Fruit fly (Drosophila melanogaster) whole organism, embryonic: ENCODE data around the gene CG13392.

Source experiments
- ATbp ChIP-seq: fragments of 200-800 bp; sonication (Bioruptor generic); optimal IDR thresholded peaks from 2 replicates; lab custom pipeline; 2017; ENCODE audit warnings: missing biosample characterization, mild to moderate bottlenecking, missing genetic modification characterization, missing genetic modification reagents
- Adf1 ChIP-seq: fragments of 200-800 bp; sonication (Bioruptor generic); IDR thresholded peaks from 2 replicates; pipeline ENCODE4 v1.3.6; 2022; ENCODE audit warnings: missing biosample characterization, missing genetic modification characterization
- CG12071 ChIP-seq: fragments of 200-800 bp; sonication (Bioruptor generic); optimal IDR thresholded peaks from 3 replicates; lab custom pipeline; 2018; ENCODE audit warnings: missing biosample characterization, mild to moderate bottlenecking, missing genetic modification characterization
- CG1602 ChIP-seq: fragments of 200-800 bp; sonication (Bioruptor generic); optimal IDR thresholded peaks from 3 replicates; lab custom pipeline; 2016; ENCODE audit warnings: missing biosample characterization, missing genetic modification characterization
- CG17186 ChIP-seq: fragments of 200-800 bp; sonication (Bioruptor generic); optimal IDR thresholded peaks from 3 replicates; lab custom pipeline; 2017; ENCODE audit warnings: missing biosample characterization, missing genetic modification reagents, missing genetic modification characterization
- CG17829 ChIP-seq: fragments of 200-800 bp; optimal IDR thresholded peaks from 2 replicates; lab custom pipeline; 2019; ENCODE audit warnings: missing biosample characterization, mild to moderate bottlenecking, missing genetic modification characterization, moderate library complexity
- CG18476 ChIP-seq: fragments of 200-800 bp; sonication (Bioruptor generic); optimal IDR thresholded peaks from 2 replicates; lab custom pipeline; 2016; ENCODE audit warnings: missing biosample characterization, mild to moderate bottlenecking, missing genetic modification characterization
- CG18599 ChIP-seq: fragments of 200-800 bp; sonication (Bioruptor generic); optimal IDR thresholded peaks from 3 replicates; lab custom pipeline; 2017; ENCODE audit warnings: missing biosample characterization, missing genetic modification characterization, mild to moderate bottlenecking, moderate library complexity, missing genetic modification reagents
- CG2875 ChIP-seq: fragments of 200-800 bp; sonication (Bioruptor generic); optimal IDR thresholded peaks from 2 replicates; lab custom pipeline; 2017; ENCODE audit warnings: missing biosample characterization, mild to moderate bottlenecking, missing genetic modification characterization, missing genetic modification reagents
- CG31388 ChIP-seq: fragments of 200-800 bp; sonication (Bioruptor generic); optimal IDR thresholded peaks from 2 replicates; lab custom pipeline; 2016; ENCODE audit warnings: missing biosample characterization, missing genetic modification characterization
- CG3838 ChIP-seq: fragments of 200-800 bp; sonication (Bioruptor generic); optimal IDR thresholded peaks from 3 replicates; lab custom pipeline; 2016; ENCODE audit warnings: missing biosample characterization, missing genetic modification characterization
- CG6854 ChIP-seq: fragments of 200-800 bp; sonication (Bioruptor generic); optimal IDR thresholded peaks from 3 replicates; lab custom pipeline; 2017; ENCODE audit warnings: missing biosample characterization, mild to moderate bottlenecking, missing genetic modification characterization
- CG7987 ChIP-seq: fragments of 200-800 bp; sonication (Bioruptor generic); optimal IDR thresholded peaks from 2 replicates; lab custom pipeline; 2018; ENCODE audit warnings: missing biosample characterization, mild to moderate bottlenecking, missing genetic modification characterization, moderate library complexity
- CG8388 ChIP-seq: fragments of 200-800 bp; sonication (Bioruptor generic); optimal IDR thresholded peaks from 2 replicates; lab custom pipeline; 2019; ENCODE audit warnings: missing biosample characterization, mild to moderate bottlenecking, missing genetic modification characterization, moderate library complexity
- GATAe ChIP-seq: fragments of 200-800 bp; sonication (Bioruptor generic); conservative IDR thresholded peaks from 2 replicates; pipeline ENCODE4 v1.3.6; 2022; ENCODE audit warnings: missing biosample characterization, missing genetic modification characterization
- HmgD ChIP-seq: fragments of 200-800 bp; sonication (Bioruptor generic); optimal IDR thresholded peaks from 3 replicates; lab custom pipeline; 2016; ENCODE audit warnings: missing biosample characterization, missing genetic modification characterization
- Hmr ChIP-seq: fragments of 200-800 bp; sonication (Bioruptor generic); optimal IDR thresholded peaks from 3 replicates; lab custom pipeline; 2017; ENCODE audit warnings: mild to moderate bottlenecking, missing biosample characterization, missing genetic modification reagents, missing genetic modification characterization
- Lhr ChIP-seq: fragments of 200-800 bp; sonication (Bioruptor generic); optimal IDR thresholded peaks from 3 replicates; lab custom pipeline; 2017; ENCODE audit warnings: mild to moderate bottlenecking, missing biosample characterization, missing genetic modification reagents, missing genetic modification characterization
- Mrtf ChIP-seq: fragments of 200-800 bp; sonication (Bioruptor generic); IDR thresholded peaks from 3 replicates; pipeline ENCODE4 v1.3.6; 2022; ENCODE audit warnings: missing biosample characterization, missing genetic modification characterization
- Nf-YC ChIP-seq: fragments of 200-800 bp; optimal IDR thresholded peaks from 3 replicates; lab custom pipeline; 2019; ENCODE audit warnings: missing biosample characterization, mild to moderate bottlenecking, missing genetic modification characterization, moderate library complexity
- Opbp ChIP-seq: fragments of 200-800 bp; sonication (Bioruptor generic); IDR thresholded peaks from 3 replicates; pipeline ENCODE4 v1.3.6; 2022; ENCODE audit warnings: missing biosample characterization, missing genetic modification characterization; ENCODE audit not compliant: partially characterized antibody
- Pdp1 ChIP-seq, 2 experiments: fragments of 200-800 bp; sonication (Bioruptor generic); optimal IDR thresholded peaks; 3 replicates each; lab custom pipeline; 2016; ENCODE audit warnings: missing biosample characterization in 2 of 2, missing genetic modification characterization in 2 of 2, mild to moderate bottlenecking in 1 of 2, moderate library complexity in 1 of 2
- Rx ChIP-seq: fragments of 200-800 bp; sonication (Bioruptor generic); IDR thresholded peaks from 2 replicates; pipeline ENCODE4 v1.3.6; 2022; ENCODE audit warnings: missing biosample characterization, missing genetic modification characterization
- Side ChIP-seq: fragments of 200-800 bp; sonication (Bioruptor generic); optimal IDR thresholded peaks from 2 replicates; lab custom pipeline; 2016; ENCODE audit warnings: missing biosample characterization, missing genetic modification characterization
- Six4 ChIP-seq: fragments of 200-800 bp; sonication (Bioruptor generic); optimal IDR thresholded peaks from 2 replicates; lab custom pipeline; 2016; ENCODE audit warnings: missing biosample characterization, missing genetic modification characterization
- Spps ChIP-seq: fragments of 200-800 bp; sonication (Bioruptor generic); optimal IDR thresholded peaks from 2 replicates; lab custom pipeline; 2018; ENCODE audit warnings: missing biosample characterization, mild to moderate bottlenecking, missing genetic modification characterization
- Sry-β ChIP-seq: fragments of 200-800 bp; sonication (Bioruptor generic); optimal IDR thresholded peaks from 2 replicates; lab custom pipeline; 2018; ENCODE audit warnings: missing biosample characterization, mild to moderate bottlenecking, missing genetic modification characterization, moderate library complexity
- YL-1 ChIP-seq: fragments of 200-800 bp; sonication (Bioruptor generic); optimal IDR thresholded peaks from 3 replicates; lab custom pipeline; 2017; ENCODE audit warnings: missing biosample characterization, mild to moderate bottlenecking, missing genetic modification characterization
- al ChIP-seq: fragments of 200-800 bp; sonication (Bioruptor generic); IDR thresholded peaks from 2 replicates; pipeline ENCODE4 v1.3.6; 2022; ENCODE audit warnings: missing biosample characterization, missing genetic modification characterization
- ash1 ChIP-seq: fragments of 200-800 bp; sonication (Bioruptor generic); optimal IDR thresholded peaks from 2 replicates; lab custom pipeline; 2018; ENCODE audit warnings: missing biosample characterization, mild to moderate bottlenecking, missing genetic modification characterization
- cad ChIP-seq: fragments of >200 bp; optimal IDR thresholded peaks from 2 replicates; lab custom pipeline; 2017; ENCODE audit warnings: missing biosample characterization, missing genetic modification characterization
- chm ChIP-seq: fragments of 200-800 bp; sonication (Bioruptor generic); IDR thresholded peaks from 2 replicates; pipeline ENCODE4 v1.3.6; 2022; ENCODE audit warnings: missing biosample characterization, missing genetic modification characterization
- croc ChIP-seq: fragments of 200-800 bp; sonication (Bioruptor generic); conservative IDR thresholded peaks from 3 replicates; pipeline ENCODE4 v1.3.6; 2022; ENCODE audit warnings: missing biosample characterization, missing genetic modification characterization
- dmrt99B ChIP-seq: fragments of 200-800 bp; sonication (Bioruptor generic); optimal IDR thresholded peaks from 2 replicates; lab custom pipeline; 2018; ENCODE audit warnings: missing biosample characterization, mild to moderate bottlenecking, missing genetic modification characterization, moderate library complexity
- ems ChIP-seq: fragments of 200-800 bp; sonication (Bioruptor generic); optimal IDR thresholded peaks from 3 replicates; lab custom pipeline; 2016; ENCODE audit warnings: missing biosample characterization, missing genetic modification characterization
- esg ChIP-seq: fragments of 200-800 bp; sonication (Bioruptor generic); conservative IDR thresholded peaks from 2 replicates; pipeline ENCODE4 v1.3.6; 2022; ENCODE audit warnings: missing biosample characterization, missing genetic modification characterization
- gem ChIP-seq: fragments of 200-800 bp; sonication (Bioruptor generic); optimal IDR thresholded peaks from 2 replicates; lab custom pipeline; 2019; ENCODE audit warnings: missing biosample characterization, mild to moderate bottlenecking, missing genetic modification characterization, moderate library complexity
- grn ChIP-seq: fragments of 200-800 bp; sonication (Bioruptor generic); optimal IDR thresholded peaks from 3 replicates; lab custom pipeline; 2017; ENCODE audit warnings: missing biosample characterization, missing genetic modification characterization
- gsb-n ChIP-seq: fragments of 200-800 bp; sonication (Bioruptor generic); optimal IDR thresholded peaks from 3 replicates; lab custom pipeline; 2018; ENCODE audit warnings: missing biosample characterization, mild to moderate bottlenecking, missing genetic modification characterization
- kay ChIP-seq: fragments of 200-800 bp; sonication (Bioruptor generic); optimal IDR thresholded peaks from 2 replicates; lab custom pipeline; 2016; ENCODE audit warnings: missing biosample characterization, missing genetic modification characterization
- kni ChIP-seq: fragments of 200-800 bp; sonication (Bioruptor generic); optimal IDR thresholded peaks from 3 replicates; lab custom pipeline; 2017; ENCODE audit warnings: mild to moderate bottlenecking, missing biosample characterization, missing genetic modification reagents, missing genetic modification characterization
- lmd ChIP-seq: fragments of 200-800 bp; sonication (Bioruptor generic); IDR thresholded peaks from 2 replicates; pipeline ENCODE4 v1.3.6; 2022; ENCODE audit warnings: missing biosample characterization, missing genetic modification characterization
- nom ChIP-seq: fragments of 200-800 bp; sonication (Bioruptor generic); optimal IDR thresholded peaks from 2 replicates; lab custom pipeline; 2017; ENCODE audit warnings: missing biosample characterization, missing genetic modification characterization, mild to moderate bottlenecking, moderate library complexity, missing genetic modification reagents
- pan ChIP-seq, 4 experiments: fragments of >200 bp in 3 of 4; fragments of 200-800 bp in 1 of 4; sonication (Bioruptor generic) in 1 of 4; optimal IDR thresholded peaks in 3 of 4; IDR thresholded peaks in 1 of 4; 2 replicates each; pipeline versions ENCODE4 v1.3.6 to Lab custom; 2017 to 2022; ENCODE audit warnings: missing biosample characterization in 2 of 4, missing genetic modification characterization in 2 of 4, mixed read lengths in 1 of 4
- sob ChIP-seq: fragments of 200-800 bp; sonication (Bioruptor generic); IDR thresholded peaks from 2 replicates; pipeline ENCODE4 v1.3.6; 2022; ENCODE audit warnings: missing biosample characterization, missing genetic modification characterization
- sr ChIP-seq: fragments of 200-800 bp; sonication (Bioruptor generic); IDR thresholded peaks from 3 replicates; pipeline ENCODE4 v1.3.6; 2022; ENCODE audit warnings: missing biosample characterization, missing genetic modification characterization
- tio ChIP-seq: fragments of 200-800 bp; sonication (Bioruptor generic); optimal IDR thresholded peaks from 2 replicates; lab custom pipeline; 2017; ENCODE audit warnings: missing biosample characterization, missing genetic modification characterization, inconsistent platforms
- unc-4 ChIP-seq: fragments of 200-800 bp; sonication (Bioruptor generic); IDR thresholded peaks from 2 replicates; pipeline ENCODE4 v1.3.6; 2022; ENCODE audit warnings: missing biosample characterization, missing genetic modification characterization; ENCODE audit not compliant: partially characterized antibody

Gene CG13392

dm6 chr2L:8364006-8364956, 18.3 kb downstream of the CG13392 start, which contains the start of the genes RpS13 and CSN8 (continued):
- no peak for TF ChIP-seq CG6854
- TF ChIP-seq kay (GFP tag; lab: Kevin White, UChicago) = no peak
- no peak for TF ChIP-seq Sry-β (GFP tag; lab: Kevin White, UChicago)
- TF ChIP-seq Hmr (GFP tag; lab: Kevin White, UChicago) = peak; percentile 56
- TF ChIP-seq Pdp1 (GFP tag; optimal IDR thresholded peaks at IDR 0.05; lab: Kevin White, UChicago) = peak in 1 of 2 experiments; percentile 9
- TF ChIP-seq Mrtf (GFP tag; lab: Robert Waterston, UW) = no peak
- TF ChIP-seq CG7987 (GFP tag; lab: Kevin White, UChicago) = no peak
- no peak for TF ChIP-seq Adf1
- no peak for TF ChIP-seq Side (GFP tag; lab: Kevin White, UChicago)
- no peak for TF ChIP-seq ATbp (GFP tag; lab: Kevin White, UChicago)
- 0 out of 2 replicates have a peak, but pooled peaks have one; percentile 4 for TF ChIP-seq chm (GFP tag; lab: Robert Waterston, UW)
- TF ChIP-seq CG2875 (GFP tag; lab: Kevin White, UChicago) = no peak
- TF ChIP-seq esg (GFP tag; lab: Robert Waterston, UW) = no peak
- no peak for TF ChIP-seq CG12071 (GFP tag; lab: Kevin White, UChicago)
- peak; percentile 29 for TF ChIP-seq gem (tag; lab: Kevin White, UChicago)
- TF ChIP-seq GATAe (GFP tag; lab: Robert Waterston, UW) = no peak
- peak; percentile 32 for TF ChIP-seq nom (GFP tag; lab: Kevin White, UChicago)
- TF ChIP-seq ash1 = no peak
- TF ChIP-seq unc-4 = peak; percentile 95
- TF ChIP-seq sob = peak; percentile 54; the same call in 1 of the 2 replicates
- no peak for TF ChIP-seq Six4 (GFP tag; lab: Kevin White, UChicago)
- TF ChIP-seq sr (GFP tag; lab: Robert Waterston, UW) = no peak
- peak; percentile 20 for TF ChIP-seq CG18599
- TF ChIP-seq Rx = no peak
- no peak for TF ChIP-seq lmd (GFP tag; lab: Robert Waterston, UW)
- TF ChIP-seq Opbp (GFP tag; lab: Robert Waterston, UW) = peak; percentile 87
- TF ChIP-seq Nf-YC (tag; lab: Kevin White, UChicago) = peak; percentile 60
- no peak for TF ChIP-seq HmgD (GFP tag; lab: Kevin White, UChicago)
- peak; percentile 60 for TF ChIP-seq CG17829 (tag; lab: Kevin White, UChicago)
- no peak for TF ChIP-seq gsb-n
- TF ChIP-seq al = no peak
- TF ChIP-seq CG8388 (GFP tag; lab: Kevin White, UChicago) = peak; percentile 7
- TF ChIP-seq CG3838 (GFP tag; lab: Kevin White, UChicago) = no peak
- peak; percentile 65 for TF ChIP-seq CG17186 (GFP tag; lab: Kevin White, UChicago)
- TF ChIP-seq dmrt99B (tag; lab: Kevin White, UChicago) = no peak
- no peak for TF ChIP-seq CG1602 (GFP tag; lab: Kevin White, UChicago)
- peak; percentile 57 for TF ChIP-seq Lhr (GFP tag; lab: Kevin White, UChicago)
- no peak for TF ChIP-seq CG18476
- TF ChIP-seq pan (optimal IDR thresholded peaks at IDR 0.05; lab: Kevin White, UChicago) = no peak
- TF ChIP-seq pan (GFP tag; optimal IDR thresholded peaks at IDR 0.05 in 1 of 2, IDR thresholded peaks at IDR 0.05 in 1 of 2) = no peak
- TF ChIP-seq CG31388 (GFP tag; lab: Kevin White, UChicago) = no peak
- TF ChIP-seq ems (GFP tag; lab: Kevin White, UChicago) = no peak
- peak; percentile 92 for TF ChIP-seq YL-1 (GFP tag; lab: Kevin White, UChicago)
- TF ChIP-seq cad (GFP tag; lab: Kevin White, UChicago) = no peak
- TF ChIP-seq croc (GFP tag; lab: Robert Waterston, UW) = no peak
- peak; percentile 66 for TF ChIP-seq kni (GFP tag; lab: Kevin White, UChicago)
- no peak for TF ChIP-seq tio (GFP tag; lab: Kevin White, UChicago)
- TF ChIP-seq grn (GFP tag; lab: Kevin White, UChicago) = peak; percentile 26
- TF ChIP-seq Spps = no peak
